Worm (Caenorhabditis elegans) whole organism, L4 larva: ENCODE results near the gene srd-13.
A peak's percentile ranks its signal among the peaks of the same experiment; 100 is the strongest.

ENCODE experiments used
- F26F4.8 ChIP-seq: fragments of 200-800 bp; sonication (Bioruptor generic); conservative IDR thresholded peaks from 2 replicates; pipeline ENCODE4 v1.3.6; 2022; ENCODE audit warnings: missing genetic modification characterization, missing compliant biosample characterization
- F44E2.7 ChIP-seq: fragments of 200-800 bp; sonication (Bioruptor generic); IDR thresholded peaks from 2 replicates; pipeline ENCODE4 v2.1.2; 2022; ENCODE audit warnings: missing genetic modification characterization, missing compliant biosample characterization
- T20F7.1 ChIP-seq: fragments of 200-800 bp; sonication (Bioruptor generic); optimal IDR thresholded peaks from 2 replicates; lab custom pipeline; 2018; ENCODE audit warnings: mild to moderate bottlenecking, missing genetic modification characterization, missing compliant biosample characterization
- T26A8.4 ChIP-seq: fragments of 200-800 bp; sonication (Bioruptor generic); IDR thresholded peaks from 2 replicates; pipeline ENCODE4 v1.3.6; 2022; ENCODE audit warnings: missing genetic modification characterization, missing compliant biosample characterization
- Y48G9A.11 ChIP-seq: fragments of 200-800 bp; sonication (Bioruptor generic); IDR thresholded peaks from 2 replicates; pipeline ENCODE4 v1.3.6; 2022; ENCODE audit warnings: missing genetic modification reagents, missing genetic modification characterization, missing compliant biosample characterization
- Y5F2A.4 ChIP-seq: fragments of 200-800 bp; sonication (Bioruptor generic); optimal IDR thresholded peaks from 2 replicates; lab custom pipeline; 2018; ENCODE audit warnings: mild to moderate bottlenecking, missing genetic modification characterization, missing compliant biosample characterization
- ZK337.2 ChIP-seq: fragments of 200-800 bp; sonication (Bioruptor generic); IDR thresholded peaks from 2 replicates; pipeline ENCODE4 v1.3.6; 2022; ENCODE audit warnings: missing genetic modification reagents, missing genetic modification characterization, missing compliant biosample characterization
- ZK546.5 ChIP-seq, 2 experiments: sonication (generic microtip); optimal IDR thresholded peaks; 2 replicates each; lab custom pipeline; 2017; ENCODE audit warnings: missing biosample characterization in 2 of 2, missing genetic modification characterization in 2 of 2
- arid-1 ChIP-seq: fragments of 200-800 bp; sonication (Bioruptor generic); conservative IDR thresholded peaks from 2 replicates; pipeline ENCODE4 v1.3.6; 2022; ENCODE audit warnings: missing genetic modification reagents, missing genetic modification characterization, missing compliant biosample characterization
- attf-4 ChIP-seq: sonication (generic microtip); optimal IDR thresholded peaks from 3 replicates; lab custom pipeline; 2017; ENCODE audit warnings: missing biosample characterization, missing genetic modification characterization
- ceh-32 ChIP-seq: sonication (generic microtip); optimal IDR thresholded peaks from 2 replicates; lab custom pipeline; 2016; ENCODE audit warnings: mild to moderate bottlenecking, missing genetic modification characterization, missing compliant biosample characterization; ENCODE audit not compliant: poor library complexity
- ceh-82 ChIP-seq: sonication (generic microtip); optimal IDR thresholded peaks from 2 replicates; lab custom pipeline; 2017; ENCODE audit warnings: missing biosample characterization, missing genetic modification characterization
- ces-1 ChIP-seq: fragments of 150-350 bp; sonication (generic microtip); optimal IDR thresholded peaks from 4 replicates; lab custom pipeline; 2014; ENCODE audit warnings: missing biosample characterization, missing genetic modification reagents, missing genetic modification characterization
- ctbp-1 ChIP-seq: fragments of 200-800 bp; sonication (Bioruptor generic); IDR thresholded peaks from 2 replicates; pipeline ENCODE4 v1.3.6; 2022; ENCODE audit warnings: missing genetic modification reagents, missing genetic modification characterization, missing compliant biosample characterization
- daf-16 ChIP-seq, 3 experiments: sonication (generic microtip); optimal IDR thresholded peaks; 2 replicates each; lab custom pipeline; 2016 to 2017; ENCODE audit warnings: missing genetic modification characterization in 3 of 3, missing genetic modification reagents in 3 of 3, mild to moderate bottlenecking in 2 of 3, missing compliant biosample characterization in 2 of 3, missing biosample characterization in 1 of 3, moderate library complexity in 1 of 3
- daf-8 ChIP-seq: fragments of 200-800 bp; sonication (Bioruptor generic); IDR thresholded peaks from 2 replicates; pipeline ENCODE4 v1.3.6; 2022; ENCODE audit warnings: missing genetic modification characterization, missing compliant biosample characterization
- dmd-6 ChIP-seq: fragments of 200-800 bp; sonication (Bioruptor generic); IDR thresholded peaks from 2 replicates; pipeline ENCODE4 v1.3.6; 2022; ENCODE audit warnings: missing genetic modification reagents, missing genetic modification characterization, missing compliant biosample characterization
- dmd-8 ChIP-seq: fragments of 200-800 bp; sonication (Bioruptor generic); IDR thresholded peaks from 2 replicates; pipeline ENCODE4 v1.3.6; 2022; ENCODE audit warnings: missing genetic modification characterization, missing compliant biosample characterization
- dmd-9 ChIP-seq: fragments of 200-800 bp; sonication (Bioruptor generic); IDR thresholded peaks from 2 replicates; pipeline ENCODE4 v1.3.6; 2022; ENCODE audit warnings: missing genetic modification reagents, missing genetic modification characterization, missing compliant biosample characterization
- dpl-1 ChIP-seq: fragments of 150-350 bp; optimal IDR thresholded peaks from 2 replicates; lab custom pipeline; 2014; ENCODE audit warnings: missing biosample characterization, missing genetic modification reagents, missing genetic modification characterization
- dve-1 ChIP-seq: sonication (generic microtip); optimal IDR thresholded peaks from 2 replicates; lab custom pipeline; 2017; ENCODE audit warnings: antibody characterized with exemption, mild to moderate bottlenecking, missing genetic modification characterization, missing compliant biosample characterization; ENCODE audit not compliant: insufficient read depth
- egl-43 ChIP-seq: fragments of 200-800 bp; sonication (Bioruptor generic); IDR thresholded peaks from 2 replicates; pipeline ENCODE4 v1.3.6; 2022; ENCODE audit warnings: missing genetic modification reagents, missing genetic modification characterization, missing compliant biosample characterization
- gei-8 ChIP-seq: fragments of 200-800 bp; sonication (Bioruptor generic); optimal IDR thresholded peaks from 2 replicates; lab custom pipeline; 2018; ENCODE audit warnings: mild to moderate bottlenecking, missing genetic modification characterization, missing compliant biosample characterization
- hif-1 ChIP-seq, 2 experiments: sonication (generic microtip); optimal IDR thresholded peaks; 2 replicates each; lab custom pipeline; 2016 to 2017; ENCODE audit warnings: missing compliant biosample characterization in 2 of 2, missing genetic modification characterization in 2 of 2, missing genetic modification reagents in 2 of 2, missing genotype in 2 of 2, mild to moderate bottlenecking in 1 of 2
- lim-7 ChIP-seq: fragments of 200-800 bp; sonication (Bioruptor generic); IDR thresholded peaks from 2 replicates; pipeline ENCODE4 v1.3.6; 2022; ENCODE audit warnings: missing genetic modification characterization, missing compliant biosample characterization
- lin-13 ChIP-seq: fragments of 150-350 bp; optimal IDR thresholded peaks from 2 replicates; lab custom pipeline; 2014; ENCODE audit warnings: missing biosample characterization, missing genetic modification reagents, missing genetic modification characterization
- lin-38 ChIP-seq: fragments of 200-800 bp; sonication (Bioruptor generic); IDR thresholded peaks from 2 replicates; pipeline ENCODE4 v1.3.6; 2022; ENCODE audit warnings: missing genetic modification reagents, missing genetic modification characterization, missing compliant biosample characterization
- lin-39 ChIP-seq: fragments of 150-350 bp; optimal IDR thresholded peaks from 2 replicates; lab custom pipeline; 2014; ENCODE audit warnings: missing biosample characterization, missing genetic modification reagents, missing genetic modification characterization
- madf-9 ChIP-seq: fragments of 200-800 bp; sonication (Bioruptor generic); conservative IDR thresholded peaks from 2 replicates; pipeline ENCODE4 v1.3.6; 2022; ENCODE audit warnings: missing genetic modification reagents, missing genetic modification characterization, missing compliant biosample characterization
- mdt-29 ChIP-seq: fragments of 200-800 bp; sonication (Bioruptor generic); IDR thresholded peaks from 2 replicates; pipeline ENCODE4 v1.3.6; 2022; ENCODE audit warnings: missing genetic modification reagents, missing genetic modification characterization, missing compliant biosample characterization
- mxl-3 ChIP-seq: fragments of 200-800 bp; sonication (Bioruptor generic); optimal IDR thresholded peaks from 2 replicates; lab custom pipeline; 2018; ENCODE audit warnings: mild to moderate bottlenecking, missing genetic modification characterization, missing compliant biosample characterization
- nhr-102 ChIP-seq: sonication (generic microtip); optimal IDR thresholded peaks from 2 replicates; lab custom pipeline; 2016; ENCODE audit warnings: mild to moderate bottlenecking, missing genetic modification characterization, moderate library complexity, missing compliant biosample characterization
- nhr-111 ChIP-seq: fragments of 200-800 bp; sonication (Bioruptor generic); optimal IDR thresholded peaks from 2 replicates; lab custom pipeline; 2018; ENCODE audit warnings: mild to moderate bottlenecking, missing genetic modification characterization, missing compliant biosample characterization
- nhr-25 ChIP-seq: sonication (generic microtip); optimal IDR thresholded peaks from 2 replicates; lab custom pipeline; 2017; ENCODE audit warnings: missing genetic modification characterization, mild to moderate bottlenecking, missing compliant biosample characterization, antibody characterized with exemption, moderate library complexity, borderline replicate concordance; ENCODE audit not compliant: insufficient read depth
- nhr-28 ChIP-seq: fragments of 150-350 bp; optimal IDR thresholded peaks from 2 replicates; lab custom pipeline; 2014; ENCODE audit warnings: missing biosample characterization, missing genetic modification characterization
- nhr-48 ChIP-seq: sonication (generic microtip); optimal IDR thresholded peaks from 2 replicates; lab custom pipeline; 2016; ENCODE audit warnings: mild to moderate bottlenecking, missing genetic modification characterization, missing compliant biosample characterization
- nhr-77 ChIP-seq: fragments of 150-350 bp; optimal IDR thresholded peaks from 2 replicates; lab custom pipeline; 2014; ENCODE audit warnings: missing biosample characterization, missing genetic modification characterization
- pha-4 ChIP-seq, 2 experiments: fragments of 150-350 bp in 1 of 2; fragments of 200-800 bp in 1 of 2; sonication (Bioruptor generic) in 1 of 2; IDR thresholded peaks in 1 of 2; optimal IDR thresholded peaks in 1 of 2; 2 replicates each; pipeline versions ENCODE4 v1.3.6 to Lab custom; 2014 to 2022; ENCODE audit warnings: missing genetic modification characterization in 2 of 2, missing genetic modification reagents in 2 of 2, missing biosample characterization in 1 of 2, missing compliant biosample characterization in 1 of 2
- pqm-1 ChIP-seq: sonication (generic microtip); optimal IDR thresholded peaks from 2 replicates; lab custom pipeline; 2017; ENCODE audit warnings: missing biosample characterization, missing genetic modification characterization
- snpc-1.2 ChIP-seq: fragments of 200-800 bp; sonication (Bioruptor generic); IDR thresholded peaks from 2 replicates; pipeline ENCODE4 v1.3.6; 2022; ENCODE audit warnings: missing genetic modification reagents, missing genetic modification characterization, missing compliant biosample characterization
- tag-97 ChIP-seq: fragments of 200-800 bp; sonication (Bioruptor generic); IDR thresholded peaks from 2 replicates; pipeline ENCODE4 v1.3.6; 2022; ENCODE audit warnings: missing genetic modification characterization, missing compliant biosample characterization
- unc-39 ChIP-seq: sonication (generic microtip); optimal IDR thresholded peaks from 2 replicates; lab custom pipeline; 2017; ENCODE audit warnings: missing biosample characterization, missing genetic modification characterization
- unc-62 ChIP-seq, 3 experiments: fragments of 150-350 bp in 1 of 3; sonication (generic microtip); optimal IDR thresholded peaks in 2 of 3; peaks in 1 of 3; 1 replicate in 1 of 3; 2 replicates in 2 of 3; lab custom pipeline; 2014 to 2017; ENCODE audit warnings: missing biosample characterization in 3 of 3, missing genetic modification characterization in 3 of 3, missing genetic modification reagents in 3 of 3, missing genotype in 1 of 3
- zag-1 ChIP-seq: fragments of 150-350 bp; optimal IDR thresholded peaks from 2 replicates; lab custom pipeline; 2014; ENCODE audit warnings: missing biosample characterization, missing genetic modification characterization
- zip-2 ChIP-seq: fragments of 150-350 bp; optimal IDR thresholded peaks from 2 replicates; lab custom pipeline; 2014; ENCODE audit warnings: missing biosample characterization, missing genetic modification characterization

The srd-13 gene

DNA sequence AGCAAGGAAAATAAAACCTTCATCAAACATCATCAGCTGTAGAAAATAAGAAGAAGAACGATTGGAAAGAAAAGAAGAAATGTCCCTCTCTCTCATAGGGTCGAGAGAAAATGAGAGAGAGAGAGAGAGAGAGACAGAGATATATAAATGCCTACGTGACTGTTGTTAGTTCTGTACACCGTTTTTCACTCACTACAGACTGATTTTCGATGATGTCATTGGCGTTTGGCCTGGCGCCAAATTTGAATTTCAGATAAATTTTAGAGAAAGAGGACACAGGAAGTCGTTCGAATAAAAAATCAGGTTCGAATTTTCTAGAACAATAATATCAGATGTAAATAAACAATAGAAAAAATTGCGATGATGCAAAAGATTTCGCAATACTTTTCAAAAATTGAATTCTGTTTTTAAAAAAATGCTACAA is 20.5 kb upstream of the srd-13 start (continued):
- TF ChIP-seq daf-16 (GFP tag; optimal IDR thresholded peaks at IDR 0.05; lab: Kevin White, UChicago) (no peak), daf-16 (tag; optimal IDR thresholded peaks at IDR 0.05; lab: Kevin White, UChicago) (peak; percentile 30), dpl-1 (peak; percentile 83), ces-1 (no peak), daf-8 (GFP tag; lab: Robert Waterston, UW) (no peak), zip-2 (tag; lab: Kevin White, UChicago) (no peak), snpc-1.2 (GFP tag; lab: Robert Waterston, UW) (no peak), F44E2.7 (no peak), lim-7 (GFP tag; lab: Robert Waterston, UW) (no peak), arid-1 (GFP tag; lab: Robert Waterston, UW) (no peak), gei-8 (GFP tag; lab: Kevin White, UChicago) (no peak), zag-1 (tag; lab: Kevin White, UChicago) (no peak), nhr-25 (tag; lab: Kevin White, UChicago) (no peak), ctbp-1 (no peak), ZK337.2 (GFP tag; lab: Robert Waterston, UW) (no peak), lin-38 (GFP tag; lab: Robert Waterston, UW) (0 out of 2 replicates have a peak, but pooled peaks have one; percentile 25), ceh-32 (tag; lab: Kevin White, UChicago) (no peak), Y48G9A.11 (GFP tag; lab: Robert Waterston, UW) (no peak), T26A8.4 (peak; percentile 44), mdt-29 (GFP tag; lab: Robert Waterston, UW) (peak; percentile 22; the same call in 1 of the 2 replicates), dve-1 (tag; lab: Kevin White, UChicago) (peak; percentile 81), madf-9 (GFP tag; lab: Robert Waterston, UW) (no peak; the same call in 1 of the 2 replicates), tag-97 (GFP tag; lab: Robert Waterston, UW) (no peak), nhr-111 (no peak)

DNA sequence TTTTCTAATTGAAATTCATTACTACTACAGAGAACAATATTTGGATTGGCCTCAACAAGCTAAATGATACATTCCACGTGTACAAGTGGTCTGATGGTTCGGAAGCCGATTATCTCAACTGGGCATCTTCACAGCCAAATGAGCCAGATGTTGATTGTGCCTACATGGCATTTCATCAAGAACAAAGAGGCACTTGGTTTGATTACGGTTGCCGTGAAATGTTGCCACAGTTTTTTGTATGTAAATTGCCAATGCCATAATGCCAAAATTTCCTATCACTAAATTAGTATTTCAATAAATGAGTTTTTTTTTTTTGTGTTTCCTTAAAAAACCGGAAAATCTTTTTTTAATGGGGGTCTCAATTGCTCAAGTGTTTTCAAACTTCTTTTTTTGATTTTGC is 19.2 kb upstream of the srd-13 start:
- TF ChIP-seq F26F4.8 (no peak), unc-62 (GFP tag; optimal IDR thresholded peaks at IDR 0.05 in 1 of 2; lab: Kevin White, UChicago) (peak in 1 of 2 experiments; percentile 95), unc-62 (tag; optimal IDR thresholded peaks at IDR 0.05; lab: Kevin White, UChicago) (no peak)
- TF ChIP-seq, all 104 proteins: peak for 1

DNA sequence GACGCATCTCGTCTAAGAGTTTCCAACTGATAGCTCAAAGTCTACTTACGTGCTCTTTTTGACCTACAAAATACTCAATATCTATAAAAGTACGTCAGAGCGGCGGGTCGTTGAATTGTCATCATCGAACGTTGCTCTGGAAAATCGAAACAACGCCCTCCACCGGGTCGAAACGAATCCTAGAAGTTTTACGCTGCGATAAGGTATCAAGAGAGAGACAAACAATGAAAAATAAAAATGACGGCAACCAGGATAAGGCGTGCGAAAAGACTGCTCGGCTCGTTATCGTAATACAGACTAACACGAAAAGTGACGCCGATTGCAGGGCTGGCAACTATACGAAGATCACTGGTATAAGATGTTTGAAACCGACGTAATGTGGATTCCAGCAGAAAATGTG is 18.8 kb upstream of the srd-13 start:
- TF ChIP-seq dve-1 (tag; lab: Kevin White, UChicago) (peak; percentile 68), mxl-3 (GFP tag; lab: Kevin White, UChicago) (peak; percentile 19), hif-1 (tag; optimal IDR thresholded peaks at IDR 0.05; lab: Kevin White, UChicago) (peak in 1 of 2 experiments; percentile 34), nhr-77 (tag; lab: Kevin White, UChicago) (peak; percentile 33), daf-16 (GFP tag; optimal IDR thresholded peaks at IDR 0.05; lab: Kevin White, UChicago) (no peak), daf-16 (tag; optimal IDR thresholded peaks at IDR 0.05; lab: Kevin White, UChicago) (peak; percentile 67), ctbp-1 (no peak), egl-43 (GFP tag; lab: Robert Waterston, UW) (no peak), mdt-29 (GFP tag; lab: Robert Waterston, UW) (no peak), attf-4 (tag; lab: Kevin White, UChicago) (no peak), unc-39 (tag; lab: Kevin White, UChicago) (no peak), T20F7.1 (GFP tag; lab: Kevin White, UChicago) (no peak), lin-13 (GFP tag; lab: Kevin White, UChicago) (no peak), ZK546.5 (tag; optimal IDR thresholded peaks at IDR 0.05; lab: Kevin White, UChicago) (no peak), zip-2 (tag; lab: Kevin White, UChicago) (no peak), lin-39 (tag; lab: Kevin White, UChicago) (no peak), nhr-111 (no peak), dmd-8 (no peak), ceh-32 (tag; lab: Kevin White, UChicago) (no peak), nhr-48 (tag; lab: Kevin White, UChicago) (peak; percentile 51), dmd-6 (GFP tag; lab: Robert Waterston, UW) (peak; percentile 94), Y5F2A.4 (GFP tag; lab: Kevin White, UChicago) (no peak), nhr-28 (peak; percentile 11), nhr-102 (tag; lab: Kevin White, UChicago) (peak; percentile 9), ceh-82 (tag; lab: Kevin White, UChicago) (no peak), pha-4 (GFP tag; IDR thresholded peaks at IDR 0.05; lab: Robert Waterston, UW) (peak; percentile 12; the same call in 1 of the 2 replicates), pha-4 (tag; optimal IDR thresholded peaks at IDR 0.05; lab: Kevin White, UChicago) (no peak), pqm-1 (tag; lab: Kevin White, UChicago) (peak; percentile 55), dmd-9 (no peak)
